Worm (Caenorhabditis elegans): ENCODE data around the gene scl-5.

- TF ChIP-seq elt-3 (tag; optimal IDR thresholded peaks at IDR 0.05) (no peak), crh-2 (tag; optimal IDR thresholded peaks at IDR 0.05) (no peak), nhr-12 (tag; optimal IDR thresholded peaks at IDR 0.05) (no peak), ama-1 (optimal IDR thresholded peaks at IDR 0.05) (no peak), lin-11 (tag; optimal IDR thresholded peaks at IDR 0.05) (no peak), Y55F3AM.14 (GFP tag; optimal IDR thresholded peaks at IDR 0.05) (no peak), lin-39 (tag; optimal IDR thresholded peaks at IDR 0.05) (no peak), ztf-4 (tag; optimal IDR thresholded peaks at IDR 0.05) (no peak), fos-1 (tag; optimal IDR thresholded peaks at IDR 0.05) (no peak), ceh-16 (tag; optimal IDR thresholded peaks at IDR 0.05) (no peak)
These were observed 11.2 kb upstream of the scl-5 start, which contains the start of gene F49E11.7 for ce11 chrIV:13052568-13052967.
